Fruit fly (Drosophila melanogaster): ENCODE results near the gene sfl.

- TF ChIP-seq CG8478 (optimal IDR thresholded peaks at IDR 0.05) (no peak), CTCF (optimal IDR thresholded peaks at IDR 0.05) (no peak)
Observed at dm6 chr3L:6556221-6556620, 60.7 kb downstream of the sfl start.
